Fruit fly (Drosophila melanogaster) whole organism, prepupa: ENCODE data around the gene Trim9.

Experiments
- CG10631 ChIP-seq: fragments of 200-800 bp; sonication (Bioruptor generic); optimal IDR thresholded peaks from 2 replicates; lab custom pipeline; 2016; ENCODE audit warnings: missing biosample characterization, missing genetic modification characterization
- CG10669 ChIP-seq: fragments of 200-800 bp; sonication (Bioruptor generic); optimal IDR thresholded peaks from 3 replicates; lab custom pipeline; 2018; ENCODE audit warnings: missing biosample characterization, mild to moderate bottlenecking, missing genetic modification characterization, moderate library complexity
- CG11294 ChIP-seq: fragments of 200-800 bp; sonication (Bioruptor generic); IDR thresholded peaks from 2 replicates; pipeline ENCODE4 v1.3.6; 2022; ENCODE audit warnings: missing biosample characterization, missing genetic modification characterization
- CG11762 ChIP-seq: fragments of 200-800 bp; sonication (Bioruptor generic); optimal IDR thresholded peaks from 3 replicates; lab custom pipeline; 2016; ENCODE audit warnings: missing biosample characterization, missing genetic modification characterization; ENCODE audit not compliant: insufficient read depth
- CG16779 ChIP-seq: fragments of 200-800 bp; sonication (Bioruptor generic); optimal IDR thresholded peaks from 3 replicates; lab custom pipeline; 2017; ENCODE audit warnings: missing biosample characterization, mild to moderate bottlenecking, missing genetic modification characterization
- CG3032 ChIP-seq: fragments of 200-800 bp; optimal IDR thresholded peaks from 2 replicates; lab custom pipeline; 2019; ENCODE audit warnings: missing biosample characterization, mild to moderate bottlenecking, missing genetic modification characterization, moderate library complexity
- CG34406 ChIP-seq: fragments of 200-800 bp; sonication (Bioruptor generic); optimal IDR thresholded peaks from 3 replicates; lab custom pipeline; 2016; ENCODE audit warnings: missing biosample characterization, missing genetic modification characterization
- CG3919 ChIP-seq: fragments of 200-800 bp; sonication (Bioruptor generic); optimal IDR thresholded peaks from 3 replicates; lab custom pipeline; 2016; ENCODE audit warnings: missing biosample characterization, missing genetic modification characterization
- CG4318 ChIP-seq: fragments of 200-800 bp; sonication (Bioruptor generic); optimal IDR thresholded peaks from 3 replicates; lab custom pipeline; 2017; ENCODE audit warnings: missing biosample characterization, mild to moderate bottlenecking, missing genetic modification characterization
- CG6163 ChIP-seq: fragments of 200-800 bp; sonication (Bioruptor generic); IDR thresholded peaks from 3 replicates; pipeline ENCODE4 v1.3.6; 2022; ENCODE audit warnings: missing biosample characterization, missing genetic modification characterization
- CG6792 ChIP-seq: fragments of 200-800 bp; sonication (Bioruptor generic); optimal IDR thresholded peaks from 3 replicates; lab custom pipeline; 2016; ENCODE audit warnings: missing biosample characterization, missing genetic modification characterization
- CG6808 ChIP-seq: fragments of 200-800 bp; sonication (Bioruptor generic); optimal IDR thresholded peaks from 3 replicates; lab custom pipeline; 2017; ENCODE audit warnings: missing biosample characterization, missing genetic modification characterization, mild to moderate bottlenecking, moderate library complexity, missing genetic modification reagents
- CG7368 ChIP-seq: fragments of 200-800 bp; sonication (Bioruptor generic); optimal IDR thresholded peaks from 3 replicates; lab custom pipeline; 2016; ENCODE audit warnings: missing biosample characterization, missing genetic modification characterization
- CG8119 ChIP-seq: fragments of 200-800 bp; sonication (Bioruptor generic); IDR thresholded peaks from 3 replicates; pipeline ENCODE4 v1.3.6; 2022; ENCODE audit warnings: missing biosample characterization, missing genetic modification characterization
- CG8319 ChIP-seq: fragments of 200-800 bp; sonication (Bioruptor generic); optimal IDR thresholded peaks from 3 replicates; lab custom pipeline; 2016; ENCODE audit warnings: missing biosample characterization, missing genetic modification characterization
- CG8632 ChIP-seq: fragments of 200-800 bp; sonication (Bioruptor generic); optimal IDR thresholded peaks from 3 replicates; lab custom pipeline; 2016; ENCODE audit warnings: missing biosample characterization, missing genetic modification characterization
- CG9139 ChIP-seq: fragments of 200-800 bp; sonication (Bioruptor generic); optimal IDR thresholded peaks from 3 replicates; lab custom pipeline; 2017; ENCODE audit warnings: missing biosample characterization, mild to moderate bottlenecking, missing genetic modification characterization
- Eip75B ChIP-seq: fragments of 200-800 bp; sonication (Bioruptor generic); optimal IDR thresholded peaks from 3 replicates; lab custom pipeline; 2016; ENCODE audit warnings: missing biosample characterization, missing genetic modification characterization
- Eip78C ChIP-seq: fragments of 200-800 bp; sonication (Bioruptor generic); peaks from one replicate; lab custom pipeline; 2016; ENCODE audit warnings: missing biosample characterization, missing genetic modification characterization
- Eip93F ChIP-seq: fragments of 200-800 bp; sonication (Bioruptor generic); optimal IDR thresholded peaks from 2 replicates; lab custom pipeline; 2016; ENCODE audit warnings: missing biosample characterization, mild to moderate bottlenecking, missing genetic modification characterization
- Ets21C ChIP-seq: fragments of 200-800 bp; sonication (Bioruptor generic); optimal IDR thresholded peaks from 3 replicates; lab custom pipeline; 2016; ENCODE audit warnings: missing biosample characterization, missing genetic modification characterization
- Ets96B ChIP-seq: fragments of 200-800 bp; optimal IDR thresholded peaks from 2 replicates; lab custom pipeline; 2019; ENCODE audit warnings: missing biosample characterization, mild to moderate bottlenecking, missing genetic modification characterization, moderate library complexity
- Hr38 ChIP-seq: sonication (Bioruptor generic); optimal IDR thresholded peaks from 2 replicates; lab custom pipeline; 2016; ENCODE audit warnings: missing biosample characterization, missing genetic modification characterization
- Hr39 ChIP-seq: fragments of 200-800 bp; sonication (Bioruptor generic); optimal IDR thresholded peaks from 2 replicates; lab custom pipeline; 2016; ENCODE audit warnings: missing biosample characterization, missing genetic modification characterization
- Hr4 ChIP-seq: fragments of 200-800 bp; sonication (Bioruptor generic); optimal IDR thresholded peaks from 3 replicates; lab custom pipeline; 2016; ENCODE audit warnings: missing biosample characterization, missing genetic modification characterization
- OdsH ChIP-seq: fragments of 200-800 bp; sonication (Bioruptor generic); optimal IDR thresholded peaks from 3 replicates; lab custom pipeline; 2016; ENCODE audit warnings: missing biosample characterization, missing genetic modification characterization
- Smox ChIP-seq: fragments of 200-800 bp; sonication (Bioruptor generic); optimal IDR thresholded peaks from 3 replicates; lab custom pipeline; 2016; ENCODE audit warnings: missing biosample characterization, missing genetic modification characterization
- Sox102F ChIP-seq: fragments of 200-800 bp; sonication (Bioruptor generic); optimal IDR thresholded peaks from 2 replicates; lab custom pipeline; 2016; ENCODE audit warnings: missing biosample characterization, mild to moderate bottlenecking, missing genetic modification characterization
- Sox14 ChIP-seq: fragments of 200-800 bp; sonication (Bioruptor generic); optimal IDR thresholded peaks from 3 replicates; lab custom pipeline; 2016; ENCODE audit warnings: missing biosample characterization, missing genetic modification characterization
- Sox15 ChIP-seq: fragments of 200-800 bp; sonication (Bioruptor generic); optimal IDR thresholded peaks from 3 replicates; lab custom pipeline; 2016; ENCODE audit warnings: missing biosample characterization, missing genetic modification characterization
- achi ChIP-seq: fragments of 200-800 bp; sonication (Bioruptor generic); optimal IDR thresholded peaks from 3 replicates; lab custom pipeline; 2016; ENCODE audit warnings: missing biosample characterization, missing genetic modification characterization
- acj6 ChIP-seq: fragments of 200-800 bp; sonication (Bioruptor generic); optimal IDR thresholded peaks from 3 replicates; lab custom pipeline; 2016; ENCODE audit warnings: missing biosample characterization, missing genetic modification characterization
- eg ChIP-seq: fragments of 200-800 bp; sonication (Bioruptor generic); IDR thresholded peaks from 3 replicates; pipeline ENCODE4 v1.3.6; 2022; ENCODE audit warnings: missing biosample characterization, missing genetic modification characterization
- esn ChIP-seq: fragments of 200-800 bp; sonication (Bioruptor generic); optimal IDR thresholded peaks from 2 replicates; lab custom pipeline; 2016; ENCODE audit warnings: missing biosample characterization, mild to moderate bottlenecking, missing genetic modification characterization, moderate library complexity
- fd59A ChIP-seq: fragments of 200-800 bp; sonication (Bioruptor generic); optimal IDR thresholded peaks from 2 replicates; lab custom pipeline; 2017; ENCODE audit warnings: missing biosample characterization, mild to moderate bottlenecking, missing genetic modification characterization, missing genetic modification reagents
- fd85E ChIP-seq: fragments of 200-800 bp; sonication (Bioruptor generic); optimal IDR thresholded peaks from 3 replicates; lab custom pipeline; 2016; ENCODE audit warnings: missing biosample characterization, missing genetic modification characterization
- fkh ChIP-seq: fragments of 200-800 bp; sonication (Bioruptor generic); optimal IDR thresholded peaks from 3 replicates; lab custom pipeline; 2017; ENCODE audit warnings: missing biosample characterization, mild to moderate bottlenecking, missing genetic modification characterization, moderate library complexity
- spab ChIP-seq: fragments of 200-800 bp; sonication (Bioruptor generic); optimal IDR thresholded peaks from 2 replicates; lab custom pipeline; 2017; ENCODE audit warnings: missing biosample characterization, mild to moderate bottlenecking, missing genetic modification characterization, missing genetic modification reagents
- ss ChIP-seq, 2 experiments: fragments of 200-800 bp; sonication (Bioruptor generic); optimal IDR thresholded peaks; 2 replicates in 1 of 2; 3 replicates in 1 of 2; lab custom pipeline; 2017 to 2018; ENCODE audit warnings: mild to moderate bottlenecking in 2 of 2, missing biosample characterization in 2 of 2, missing genetic modification characterization in 2 of 2, moderate library complexity in 1 of 2
- svp ChIP-seq: fragments of 200-800 bp; sonication (Bioruptor generic); peaks from one replicate; lab custom pipeline; 2016; ENCODE audit warnings: missing biosample characterization, missing genetic modification characterization

Trim9 gene

DNA sequence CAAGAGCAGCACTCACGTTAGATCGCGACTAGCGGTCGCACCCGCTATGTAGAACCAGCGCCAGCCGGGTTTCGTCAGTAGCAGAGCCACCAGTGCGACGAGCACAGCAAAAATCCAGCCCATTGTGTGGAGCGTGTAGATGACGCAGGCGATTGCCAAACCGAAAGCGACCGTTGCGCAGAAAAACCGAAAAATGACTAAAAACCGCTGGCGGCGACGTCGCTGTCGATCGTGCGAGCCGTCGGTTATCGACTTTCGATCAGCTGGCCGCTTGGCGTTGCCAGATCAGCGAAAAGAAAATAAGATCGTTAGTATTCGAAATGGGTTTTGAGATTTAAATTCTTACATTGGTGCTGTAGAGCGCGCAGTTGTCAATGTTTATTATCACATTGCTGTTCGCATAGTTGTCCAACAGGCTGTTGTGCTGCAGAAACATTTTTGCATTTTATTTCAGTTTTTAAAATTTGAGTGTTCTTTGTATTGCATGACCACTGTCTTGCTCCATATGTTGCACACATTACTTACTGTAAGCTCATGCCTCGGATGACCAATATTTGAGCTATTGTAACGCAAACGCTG lies 28.1 kb upstream of the Trim9 start (continued):
- TF ChIP-seq Ets96B (tag; lab: Kevin White, UChicago) = peak; percentile 17
- peak; percentile 43 to 51 for TF ChIP-seq ss (GFP tag; optimal IDR thresholded peaks at IDR 0.05; lab: Kevin White, UChicago)
- TF ChIP-seq CG9139 (GFP tag; lab: Kevin White, UChicago) = peak; percentile 26
- peak; percentile 56 for TF ChIP-seq Sox14 (GFP tag; lab: Kevin White, UChicago)
- TF ChIP-seq CG34406 (GFP tag; lab: Kevin White, UChicago) = peak; percentile 18
- TF ChIP-seq esn (GFP tag; lab: Kevin White, UChicago) = peak; percentile 46
- TF ChIP-seq Smox = peak; percentile 49
- peak; percentile 43 for TF ChIP-seq Sox15 (GFP tag; lab: Kevin White, UChicago)
- peak; percentile 28 for TF ChIP-seq achi (GFP tag; lab: Kevin White, UChicago)
- peak; percentile 42 for TF ChIP-seq Eip93F (GFP tag; lab: Kevin White, UChicago)
- peak; percentile 71; the same call in 2 of the 3 replicates for TF ChIP-seq eg (GFP tag; lab: Robert Waterston, UW)
- TF ChIP-seq spab (GFP tag; lab: Kevin White, UChicago) = no peak
- no peak for TF ChIP-seq CG6792 (GFP tag; lab: Kevin White, UChicago)
- TF ChIP-seq CG6808 (GFP tag; lab: Kevin White, UChicago) = peak; percentile 29
- TF ChIP-seq CG10631 (GFP tag; lab: Kevin White, UChicago) = peak; percentile 9
- TF ChIP-seq CG7368 = peak; percentile 61
- peak; percentile 17 for TF ChIP-seq CG8319
- peak; percentile 21 for TF ChIP-seq CG11762
- TF ChIP-seq acj6 (GFP tag; lab: Kevin White, UChicago) = peak; percentile 51
- TF ChIP-seq OdsH = peak; percentile 42
- no peak for TF ChIP-seq CG3032
- TF ChIP-seq Hr39 (GFP tag; lab: Kevin White, UChicago) = peak; percentile 34
- no peak; the same call in 2 of the 3 replicates for TF ChIP-seq CG8119 (GFP tag; lab: Robert Waterston, UW)
- TF ChIP-seq fd59A (GFP tag; lab: Kevin White, UChicago) = no peak
- TF ChIP-seq Hr38 = no peak
- TF ChIP-seq CG11294 (GFP tag; lab: Robert Waterston, UW) = no peak
- TF ChIP-seq Ets21C (GFP tag; lab: Kevin White, UChicago) = no peak
- TF ChIP-seq CG10669 = peak; percentile 16
- TF ChIP-seq Sox102F (GFP tag; lab: Kevin White, UChicago) = no peak
- peak; percentile 79 for TF ChIP-seq svp (GFP tag; lab: Kevin White, UChicago)
- TF ChIP-seq CG3919 = peak; percentile 63
- peak; percentile 37 for TF ChIP-seq Eip75B (GFP tag; lab: Kevin White, UChicago)
- peak; percentile 60 for TF ChIP-seq Hr4
- TF ChIP-seq CG6163 (GFP tag; lab: Robert Waterston, UW) = peak; percentile 30; the same call in 1 of the 3 replicates
- peak; percentile 20 for TF ChIP-seq CG16779 (tag; lab: Kevin White, UChicago)
- no peak for TF ChIP-seq fd85E
- TF ChIP-seq CG4318 (GFP tag; lab: Kevin White, UChicago) = no peak
- no peak for TF ChIP-seq CG8632
- TF ChIP-seq fkh = no peak

DNA sequence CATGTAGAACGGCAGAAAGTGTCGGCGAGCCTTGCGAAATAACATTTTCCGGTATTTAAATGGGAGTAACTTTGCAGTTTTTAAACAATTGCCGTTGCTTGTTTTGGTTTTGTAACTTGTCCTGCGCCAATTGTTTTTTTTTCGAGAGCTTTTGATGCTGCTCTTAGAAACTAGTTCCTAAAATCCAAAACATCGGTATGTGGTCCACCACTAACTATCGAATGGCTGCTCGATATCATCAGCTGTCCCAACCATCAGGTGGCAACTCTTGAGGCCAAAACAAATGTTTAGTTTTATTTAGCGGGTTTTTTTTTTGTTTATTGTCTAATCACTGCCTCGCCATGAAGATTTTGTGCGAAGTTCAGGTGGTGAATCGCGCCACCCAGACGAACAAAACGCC lies 27.6 kb upstream of the Trim9 start, which contains the start of the genes Fatp1 and Lrr47:
Fatp1 (minus strand) TSS at position 134 of the 400 bp plus-strand sequence.
Lrr47 (plus strand) TSS at position 251 of the 400 bp plus-strand sequence.
- TF ChIP-seq Eip78C (GFP tag; lab: Kevin White, UChicago) (peak; percentile 1), fkh (peak; percentile 36), esn (GFP tag; lab: Kevin White, UChicago) (peak; percentile 0), CG6163 (GFP tag; lab: Robert Waterston, UW) (peak; percentile 27; the same call in 2 of the 3 replicates), Eip75B (GFP tag; lab: Kevin White, UChicago) (no peak)
